Worm (Caenorhabditis elegans): ENCODE measurements around the gene M03F4.4.

ce11 chrX:4965592-4965991 is 8.4 kb upstream of the M03F4.4 start:
- no peak for TF ChIP-seq nhr-237 (tag; optimal IDR thresholded peaks at IDR 0.05)
- no peak for TF ChIP-seq nhr-28 (tag; optimal IDR thresholded peaks at IDR 0.05)
- no peak for TF ChIP-seq lin-13 (tag; optimal IDR thresholded peaks at IDR 0.05)
- TF ChIP-seq sem-2 (GFP tag; optimal IDR thresholded peaks at IDR 0.05) = no peak
- no peak for TF ChIP-seq mls-2 (tag; optimal IDR thresholded peaks at IDR 0.05)
- TF ChIP-seq ham-2 (GFP tag; optimal IDR thresholded peaks at IDR 0.05) = no peak

Data from whole organism, mixed stage, embryonic.